Worm (Caenorhabditis elegans): ENCODE measurements around the gene W10G6.6.
"Not testable (repeated sequence)": the region's sequence is repeated elsewhere in the genome, so short reads cannot be mapped to it uniquely, and the experiment has no call there.

The W10G6.6 gene

DNA sequence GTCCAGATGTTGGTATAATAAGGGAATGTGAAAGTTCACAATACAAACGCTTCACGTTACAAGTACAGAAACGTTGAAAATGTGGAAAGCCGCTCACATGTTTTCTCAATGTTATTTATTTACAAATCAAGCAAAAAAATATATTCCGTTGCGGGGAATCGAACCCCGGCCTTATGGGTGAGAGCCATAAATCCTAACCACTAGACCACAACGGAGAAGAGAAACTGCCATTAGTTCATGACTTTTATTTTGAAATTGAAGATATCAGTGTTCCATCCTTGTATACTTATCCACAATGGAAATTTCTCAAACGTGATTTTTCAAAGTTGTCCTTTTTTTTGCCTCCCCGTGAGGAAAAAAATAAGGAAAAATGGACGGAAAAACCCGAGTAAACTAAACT is 33.6 kb upstream of the W10G6.6 start:
- TF ChIP-seq lin-26 (GFP tag; IDR thresholded peaks at IDR 0.05) (0 out of 2 replicates have a peak, but pooled peaks have one; percentile 46), rpc-1 (tag; optimal IDR thresholded peaks at IDR 0.05) (peak; percentile 15), hmg-1.2 (GFP tag; IDR thresholded peaks at IDR 0.05) (peak; percentile 27; the same call in 1 of the 2 replicates)
- TF ChIP-seq rpc-1 (optimal IDR thresholded peaks at IDR 0.05) = not testable (repeated sequence)

DNA sequence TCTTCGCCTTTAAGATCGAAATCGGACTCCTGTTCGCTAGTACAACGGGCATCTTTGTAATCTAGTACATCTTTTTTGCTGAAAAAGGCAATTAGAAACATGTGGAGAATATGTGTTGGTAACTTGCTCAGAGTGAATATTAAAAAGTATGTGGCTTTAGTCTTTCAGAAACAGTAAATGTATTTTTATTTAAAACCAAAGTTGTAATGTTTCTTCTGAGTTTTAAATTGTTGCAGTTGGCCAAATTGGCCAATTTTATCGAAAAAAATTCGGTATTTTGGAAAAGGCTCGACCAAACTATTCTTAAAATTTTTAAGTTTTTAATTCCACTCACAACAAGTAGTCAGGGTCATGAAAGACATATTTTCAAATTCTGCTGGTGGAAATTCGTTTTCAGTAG is 32.5 kb upstream of the W10G6.6 start, which contains the start of gene F52E10.2:
TSS of gene F52E10.2 (minus strand) at position 101 of the 400 bp plus-strand sequence.
- TF ChIP-seq nhr-80 (tag; optimal IDR thresholded peaks at IDR 0.05) (no peak), sdz-38 (tag; optimal IDR thresholded peaks at IDR 0.05) (no peak), ztf-22 (GFP tag; optimal IDR thresholded peaks at IDR 0.05) (no peak), madf-6 (GFP tag; IDR thresholded peaks at IDR 0.05) (no peak), lin-26 (GFP tag; IDR thresholded peaks at IDR 0.05) (no peak), nhr-27 (tag; optimal IDR thresholded peaks at IDR 0.05) (no peak), F52B5.7 (tag; optimal IDR thresholded peaks at IDR 0.05) (no peak), attf-6 (GFP tag; IDR thresholded peaks at IDR 0.05) (no peak), K12H6.12 (tag; optimal IDR thresholded peaks at IDR 0.05) (no peak), attf-5 (GFP tag; optimal IDR thresholded peaks at IDR 0.05) (no peak), athp-1 (tag; optimal IDR thresholded peaks at IDR 0.05) (no peak)

DNA sequence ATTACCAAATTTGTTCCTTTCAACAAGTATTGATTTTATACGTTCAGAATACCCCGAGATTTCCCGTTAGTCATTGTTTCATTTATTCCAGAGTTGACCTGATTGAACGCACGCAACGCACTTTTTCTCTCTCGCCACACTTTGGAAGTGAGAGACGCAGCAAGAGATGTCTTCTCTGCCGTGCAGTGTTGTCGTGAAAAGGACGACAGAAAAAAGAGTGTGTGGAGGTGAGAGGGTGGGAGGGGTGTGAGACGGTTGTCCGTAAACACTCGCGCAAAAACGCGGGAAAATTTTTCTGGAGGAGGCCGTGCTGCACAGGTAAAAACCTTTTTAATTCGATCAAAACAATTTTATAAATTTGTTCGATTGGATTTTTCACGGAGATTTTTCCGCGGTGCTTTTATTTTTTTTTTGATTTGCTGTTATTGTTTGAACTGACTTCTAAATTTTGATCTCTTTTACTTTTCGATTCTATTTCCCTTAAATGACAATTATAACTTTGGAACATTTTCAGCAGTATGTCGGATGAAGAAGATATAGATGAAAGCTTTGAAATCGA is 24.8 kb upstream of the W10G6.6 start, which contains the start of gene sdc-1:
TSS of gene sdc-1 (plus strand) at position 509 of the 559 bp plus-strand sequence.
- TF ChIP-seq nhr-80 (tag; optimal IDR thresholded peaks at IDR 0.05) (peak; percentile 45), ztf-22 (GFP tag; optimal IDR thresholded peaks at IDR 0.05) (no peak), egl-18 (GFP tag; IDR thresholded peaks at IDR 0.05) (no peak), madf-10 (tag; optimal IDR thresholded peaks at IDR 0.05) (no peak), nfya-2 (GFP tag; IDR thresholded peaks at IDR 0.05) (no peak), ccch-3 (GFP tag; optimal IDR thresholded peaks at IDR 0.05) (no peak), dox-1 (GFP tag; IDR thresholded peaks at IDR 0.05) (peak; percentile 66), mel-28 (tag; optimal IDR thresholded peaks at IDR 0.05; ENCODE audit: borderline replicate concordance) (no peak), atf-7 (tag; optimal IDR thresholded peaks at IDR 0.05) (no peak), akir-1 (GFP tag; optimal IDR thresholded peaks at IDR 0.05) (no peak), tbp1 (GFP tag; optimal IDR thresholded peaks at IDR 0.05) (peak; percentile 19), cebp-1 (GFP tag; IDR thresholded peaks at IDR 0.05) (no peak), cebp-1 (tag; optimal IDR thresholded peaks at IDR 0.05) (peak; percentile 52), nfya-1 (tag; optimal IDR thresholded peaks at IDR 0.05; ENCODE audit: borderline replicate concordance, insufficient read depth) (no peak), F10E7.11 (tag; optimal IDR thresholded peaks at IDR 0.05) (no peak), B0261.1 (tag; optimal IDR thresholded peaks at IDR 0.05) (peak; percentile 6), hmg-1.2 (GFP tag; IDR thresholded peaks at IDR 0.05) (peak; percentile 87), attf-6 (GFP tag; IDR thresholded peaks at IDR 0.05) (no peak), bed-2 (GFP tag; IDR thresholded peaks at IDR 0.05) (0 out of 2 replicates have a peak, but pooled peaks have one; percentile 13), ceh-91 (GFP tag; IDR thresholded peaks at IDR 0.05) (no peak), C06A6.2 (GFP tag; conservative IDR thresholded peaks at IDR 0.05) (no peak), attf-5 (GFP tag; optimal IDR thresholded peaks at IDR 0.05) (peak; percentile 36), ZK185.1 (tag; optimal IDR thresholded peaks at IDR 0.05; ENCODE audit: poor library complexity, severe bottlenecking) (no peak), Y79H2A.3 (GFP tag; conservative IDR thresholded peaks at IDR 0.05) (no peak), efl-1 (GFP tag; optimal IDR thresholded peaks at IDR 0.05) (peak; percentile 20), unc-130 (GFP tag; optimal IDR thresholded peaks at IDR 0.05) (no peak), lin-54 (GFP tag; optimal IDR thresholded peaks at IDR 0.05) (peak; percentile 30), hrde-1 (tag; optimal IDR thresholded peaks at IDR 0.05; ENCODE audit: borderline replicate concordance) (no peak), ztf-26 (tag; optimal IDR thresholded peaks at IDR 0.05) (no peak), ztf-28 (GFP tag; IDR thresholded peaks at IDR 0.05) (no peak), snpc-1.3 (tag; optimal IDR thresholded peaks at IDR 0.05; ENCODE audit: insufficient read depth) (peak; percentile 22), egl-44 (GFP tag; IDR thresholded peaks at IDR 0.05) (no peak), rpc-1 (optimal IDR thresholded peaks at IDR 0.05) (no peak), rpc-1 (tag; optimal IDR thresholded peaks at IDR 0.05) (no peak), F49E8.2 (tag; optimal IDR thresholded peaks at IDR 0.05; ENCODE audit: insufficient read depth) (no peak), gei-17 (GFP tag; optimal IDR thresholded peaks at IDR 0.05) (no peak), T26A5.8 (tag; optimal IDR thresholded peaks at IDR 0.05) (no peak)
